Fruit fly (Drosophila melanogaster) whole organism, pupa: ENCODE measurements around the gene ND-B18.

Experiments used
- CG10348 ChIP-seq: fragments of 200-800 bp; sonication (Bioruptor generic); IDR thresholded peaks from 2 replicates; pipeline ENCODE4 v1.3.6; 2022; ENCODE audit warnings: missing biosample characterization, missing genetic modification characterization
- CG12605 ChIP-seq: fragments of 200-800 bp; sonication (Bioruptor generic); IDR thresholded peaks from 2 replicates; pipeline ENCODE4 v1.3.6; 2022; ENCODE audit warnings: missing biosample characterization, missing genetic modification characterization
- CG13204 ChIP-seq: fragments of 200-800 bp; sonication (Bioruptor generic); optimal IDR thresholded peaks from 2 replicates; lab custom pipeline; 2018; ENCODE audit warnings: missing biosample characterization, mild to moderate bottlenecking, missing genetic modification characterization, moderate library complexity
- CG14655 ChIP-seq: fragments of 200-800 bp; sonication (Bioruptor generic); optimal IDR thresholded peaks from 3 replicates; lab custom pipeline; 2017; ENCODE audit warnings: mild to moderate bottlenecking, missing biosample characterization, missing genetic modification reagents, missing genetic modification characterization
- CG15710 ChIP-seq: fragments of 200-800 bp; sonication (Bioruptor generic); optimal IDR thresholded peaks from 2 replicates; lab custom pipeline; 2018; ENCODE audit warnings: missing biosample characterization, mild to moderate bottlenecking, missing genetic modification characterization, moderate library complexity
- CG17806 ChIP-seq: fragments of 200-800 bp; sonication (Bioruptor generic); optimal IDR thresholded peaks from 2 replicates; lab custom pipeline; 2018; ENCODE audit warnings: missing biosample characterization, mild to moderate bottlenecking, missing genetic modification characterization, moderate library complexity
- CG32121 ChIP-seq: fragments of 200-800 bp; sonication (Bioruptor generic); IDR thresholded peaks from 2 replicates; pipeline ENCODE4 v1.3.6; 2022; ENCODE audit warnings: missing biosample characterization, missing genetic modification characterization
- CG34367 ChIP-seq: fragments of 200-800 bp; sonication (Bioruptor generic); optimal IDR thresholded peaks from 2 replicates; lab custom pipeline; 2018; ENCODE audit warnings: missing biosample characterization, mild to moderate bottlenecking, missing genetic modification characterization
- CG4496 ChIP-seq: fragments of 200-800 bp; sonication (Bioruptor generic); IDR thresholded peaks from 3 replicates; pipeline ENCODE4 v1.3.6; 2022; ENCODE audit warnings: missing biosample characterization, missing genetic modification characterization
- CG8159 ChIP-seq: fragments of 200-800 bp; sonication (Bioruptor generic); optimal IDR thresholded peaks from 3 replicates; lab custom pipeline; 2018; ENCODE audit warnings: missing biosample characterization, mild to moderate bottlenecking, missing genetic modification characterization, moderate library complexity
- CG8301 ChIP-seq: fragments of 200-800 bp; sonication (Bioruptor generic); optimal IDR thresholded peaks from 2 replicates; lab custom pipeline; 2018; ENCODE audit warnings: missing biosample characterization, mild to moderate bottlenecking, missing genetic modification characterization
- CG9948 ChIP-seq: fragments of 200-800 bp; sonication (Bioruptor generic); optimal IDR thresholded peaks from 2 replicates; lab custom pipeline; 2018; ENCODE audit warnings: missing biosample characterization, mild to moderate bottlenecking, missing genetic modification characterization, moderate library complexity
- D1 ChIP-seq: fragments of 200-800 bp; sonication (Bioruptor generic); optimal IDR thresholded peaks from 2 replicates; lab custom pipeline; 2018; ENCODE audit warnings: missing biosample characterization, mild to moderate bottlenecking, missing genetic modification characterization, moderate library complexity
- EcR ChIP-seq: fragments of 200-800 bp; sonication (Bioruptor generic); optimal IDR thresholded peaks from 3 replicates; lab custom pipeline; 2019; ENCODE audit warnings: missing biosample characterization, missing genetic modification characterization, mild to moderate bottlenecking, moderate library complexity, missing genetic modification reagents
- Ets98B ChIP-seq: fragments of 200-800 bp; sonication (Bioruptor generic); IDR thresholded peaks from 2 replicates; pipeline ENCODE4 v1.3.6; 2022; ENCODE audit warnings: missing biosample characterization, missing genetic modification characterization
- Pif1A ChIP-seq: fragments of 200-800 bp; sonication (Bioruptor generic); optimal IDR thresholded peaks from 3 replicates; lab custom pipeline; 2016; ENCODE audit warnings: missing biosample characterization, missing genetic modification characterization
- Pif1B ChIP-seq: fragments of 200-800 bp; sonication (Bioruptor generic); optimal IDR thresholded peaks from 3 replicates; lab custom pipeline; 2016; ENCODE audit warnings: missing biosample characterization, missing genetic modification characterization
- Snoo ChIP-seq: fragments of 200-800 bp; sonication (Bioruptor generic); optimal IDR thresholded peaks from 3 replicates; lab custom pipeline; 2017; ENCODE audit warnings: missing biosample characterization, mild to moderate bottlenecking, missing genetic modification characterization, inconsistent platforms
- fd96Ca ChIP-seq: fragments of 200-800 bp; sonication (Bioruptor generic); IDR thresholded peaks from 3 replicates; pipeline ENCODE4 v1.3.6; 2022; ENCODE audit warnings: missing biosample characterization, missing genetic modification characterization
- gl ChIP-seq: fragments of 200-800 bp; sonication (Bioruptor generic); optimal IDR thresholded peaks from 2 replicates; lab custom pipeline; 2018; ENCODE audit warnings: missing biosample characterization, mild to moderate bottlenecking, missing genetic modification characterization
- rn ChIP-seq: fragments of 200-800 bp; sonication (Bioruptor generic); IDR thresholded peaks from 2 replicates; pipeline ENCODE4 v1.3.6; 2022; ENCODE audit warnings: missing biosample characterization, missing genetic modification characterization

Gene ND-B18

dm6 chrX:15023826-15024545 lies 39.5 kb upstream of the ND-B18 start, which contains the start of gene be:
be (plus strand) TSS chrX:15024436.
- peak; percentile 10 for TF ChIP-seq gl (tag; lab: Kevin White, UChicago)
- TF ChIP-seq EcR: peak; percentile 40
- TF ChIP-seq fd96Ca: peak; percentile 28; the same call in 1 of the 3 replicates
- TF ChIP-seq Pif1A (GFP tag; lab: Kevin White, UChicago): peak; percentile 25
- 0 out of 2 replicates have a peak, but pooled peaks have one; percentile 27 for TF ChIP-seq CG32121 (GFP tag; lab: Robert Waterston, UW)
- TF ChIP-seq D1 (tag; lab: Kevin White, UChicago): peak; percentile 44
- no peak for TF ChIP-seq CG8301 (tag; lab: Kevin White, UChicago)
- no peak for TF ChIP-seq CG10348
- TF ChIP-seq CG17806 (tag; lab: Kevin White, UChicago): peak; percentile 54
- no peak for TF ChIP-seq CG34367 (tag; lab: Kevin White, UChicago)
- TF ChIP-seq rn (GFP tag; lab: Robert Waterston, UW): no peak
- peak; percentile 23 for TF ChIP-seq Pif1B (GFP tag; lab: Kevin White, UChicago)
- peak; percentile 71 for TF ChIP-seq CG9948 (tag; lab: Kevin White, UChicago)
- TF ChIP-seq CG4496 (GFP tag; lab: Robert Waterston, UW): 0 out of 3 replicates have a peak, but pooled peaks have one; percentile 33
- TF ChIP-seq CG15710 (tag; lab: Kevin White, UChicago): peak; percentile 79
- TF ChIP-seq Snoo: peak; percentile 66
- TF ChIP-seq Ets98B (GFP tag; lab: Robert Waterston, UW): peak; percentile 9; the same call in 1 of the 2 replicates
- peak; percentile 83 for TF ChIP-seq CG8159 (tag; lab: Kevin White, UChicago)
- TF ChIP-seq CG14655 (GFP tag; lab: Kevin White, UChicago): peak; percentile 55
- no peak for TF ChIP-seq CG13204 (GFP tag; lab: Kevin White, UChicago)
- TF ChIP-seq CG12605 (GFP tag; lab: Robert Waterston, UW): 0 out of 2 replicates have a peak, but pooled peaks have one; percentile 10

- TF ChIP-seq gl (tag; lab: Kevin White, UChicago) (no peak), CG8159 (tag; lab: Kevin White, UChicago) (peak; percentile 79)
- TF ChIP-seq, all 21 proteins: peak for 1
Observed at dm6 chrX:15024728-15025127, 38.8 kb upstream of the ND-B18 start.

dm6 chrX:15025737-15026136 lies 37.8 kb upstream of the ND-B18 start:
- TF ChIP-seq CG13204 (GFP tag; lab: Kevin White, UChicago) (peak; percentile 60), fd96Ca (no peak), D1 (tag; lab: Kevin White, UChicago) (no peak), CG4496 (GFP tag; lab: Robert Waterston, UW) (peak; percentile 37; the same call in 1 of the 3 replicates), CG8301 (tag; lab: Kevin White, UChicago) (no peak), Ets98B (GFP tag; lab: Robert Waterston, UW) (peak; percentile 45; the same call in 1 of the 2 replicates), Snoo (no peak), CG12605 (GFP tag; lab: Robert Waterston, UW) (peak; percentile 45; the same call in 1 of the 2 replicates), EcR (peak; percentile 44), CG32121 (GFP tag; lab: Robert Waterston, UW) (peak; percentile 29; the same call in 1 of the 2 replicates), CG34367 (tag; lab: Kevin White, UChicago) (no peak)

dm6 chrX:15026897-15027296 lies 36.6 kb upstream of the ND-B18 start:
- TF ChIP-seq CG9948 (tag; lab: Kevin White, UChicago): peak; percentile 2
- TF ChIP-seq gl (tag; lab: Kevin White, UChicago): no peak
- TF ChIP-seq CG8301 (tag; lab: Kevin White, UChicago): no peak
- TF ChIP-seq CG34367 (tag; lab: Kevin White, UChicago): no peak
- peak; percentile 16 for TF ChIP-seq CG15710 (tag; lab: Kevin White, UChicago)
- TF ChIP-seq fd96Ca: peak; percentile 65; the same call in 2 of the 3 replicates
- peak; percentile 69 for TF ChIP-seq CG4496 (GFP tag; lab: Robert Waterston, UW)
- TF ChIP-seq CG32121 (GFP tag; lab: Robert Waterston, UW): peak; percentile 50
- no peak for TF ChIP-seq D1 (tag; lab: Kevin White, UChicago)
- no peak for TF ChIP-seq rn (GFP tag; lab: Robert Waterston, UW)
- peak; percentile 38 for TF ChIP-seq Pif1B (GFP tag; lab: Kevin White, UChicago)
- peak; percentile 25 for TF ChIP-seq CG17806 (tag; lab: Kevin White, UChicago)
- peak; percentile 39 for TF ChIP-seq Snoo
- peak; percentile 16; the same call in 1 of the 2 replicates for TF ChIP-seq Ets98B (GFP tag; lab: Robert Waterston, UW)
- peak; percentile 37 for TF ChIP-seq Pif1A (GFP tag; lab: Kevin White, UChicago)
- peak; percentile 30 for TF ChIP-seq CG8159 (tag; lab: Kevin White, UChicago)
- no peak for TF ChIP-seq EcR
- TF ChIP-seq CG10348: no peak
- 0 out of 2 replicates have a peak, but pooled peaks have one; percentile 24 for TF ChIP-seq CG12605 (GFP tag; lab: Robert Waterston, UW)
- no peak for TF ChIP-seq CG13204 (GFP tag; lab: Kevin White, UChicago)
- TF ChIP-seq CG14655 (GFP tag; lab: Kevin White, UChicago): peak; percentile 44

dm6 chrX:15028152-15028551 lies 35.4 kb upstream of the ND-B18 start:
- TF ChIP-seq D1 (tag; lab: Kevin White, UChicago): no peak
- no peak for TF ChIP-seq CG14655 (GFP tag; lab: Kevin White, UChicago)
- TF ChIP-seq CG17806 (tag; lab: Kevin White, UChicago): no peak
